Worm (Caenorhabditis elegans): ENCODE results near the gene dmsr-11.

Gene dmsr-11

ce11 chrV:6813862-6814261 lies 10.0 kb upstream of the dmsr-11 start:
- TF ChIP-seq efl-1 (optimal IDR thresholded peaks at IDR 0.05), result no peak
- TF ChIP-seq efl-1 (GFP tag; optimal IDR thresholded peaks at IDR 0.05 in 1 of 2), result peak in 1 of 2 experiments; percentile 77
- TF ChIP-seq blmp-1 (tag; optimal IDR thresholded peaks at IDR 0.05), result no peak

- TF ChIP-seq efl-1 (optimal IDR thresholded peaks at IDR 0.05) (no peak), efl-1 (GFP tag; optimal IDR thresholded peaks at IDR 0.05 in 1 of 2) (no peak), fkh-10 (GFP tag; optimal IDR thresholded peaks at IDR 0.05) (no peak), nhr-237 (tag; optimal IDR thresholded peaks at IDR 0.05) (no peak), tlp-1 (tag; optimal IDR thresholded peaks at IDR 0.05) (peak; percentile 50), elt-2 (tag; optimal IDR thresholded peaks at IDR 0.05) (peak; percentile 77), egl-27 (tag; optimal IDR thresholded peaks at IDR 0.05) (no peak), ceh-8 (GFP tag; optimal IDR thresholded peaks at IDR 0.05) (no peak)
Measured at ce11 chrV:6811863-6812262, 8.0 kb upstream of the dmsr-11 start.

- TF ChIP-seq ceh-63 (GFP tag; optimal IDR thresholded peaks at IDR 0.05) (no peak), elt-2 (tag; optimal IDR thresholded peaks at IDR 0.05) (peak; percentile 32)
Measured at ce11 chrV:6810091-6810490, 6.2 kb upstream of the dmsr-11 start.

ce11 chrV:6808962-6809361 lies 5.1 kb upstream of the dmsr-11 start, which contains the start of gene dmsr-16:
TSS of gene dmsr-16 (minus strand) at chrV:6809062.
- TF ChIP-seq mef-2 (tag; optimal IDR thresholded peaks at IDR 0.05) (no peak), nhr-12 (tag; optimal IDR thresholded peaks at IDR 0.05) (no peak), ets-5 (GFP tag; IDR thresholded peaks at IDR 0.05) (no peak), dsc-1 (tag; optimal IDR thresholded peaks at IDR 0.05) (no peak), blmp-1 (tag; optimal IDR thresholded peaks at IDR 0.05) (no peak), nhr-11 (tag; optimal IDR thresholded peaks at IDR 0.05) (no peak), ztf-11 (tag; optimal IDR thresholded peaks at IDR 0.05) (no peak), sptf-1 (tag; optimal IDR thresholded peaks at IDR 0.05) (no peak), nhr-19 (GFP tag; conservative IDR thresholded peaks at IDR 0.05) (no peak), rnt-1 (tag; optimal IDR thresholded peaks at IDR 0.05) (no peak), unc-98 (GFP tag; IDR thresholded peaks at IDR 0.05) (no peak), ceh-8 (GFP tag; optimal IDR thresholded peaks at IDR 0.05) (no peak)

ce11 chrV:6806340-6806739 lies 2.4 kb upstream of the dmsr-11 start, which contains the start of gene dmsr-12:
TSS of gene dmsr-12 (minus strand) at chrV:6806440.
- no peak for TF ChIP-seq snpc-4 (tag; optimal IDR thresholded peaks at IDR 0.05)
- no peak for TF ChIP-seq ces-1 (GFP tag; optimal IDR thresholded peaks at IDR 0.05)
- no peak for TF ChIP-seq jun-1 (tag; optimal IDR thresholded peaks at IDR 0.05)
- TF ChIP-seq xbp-1 (tag; optimal IDR thresholded peaks at IDR 0.05), result no peak
- TF ChIP-seq ztf-11 (tag; optimal IDR thresholded peaks at IDR 0.05), result no peak
- TF ChIP-seq nhr-19 (GFP tag; conservative IDR thresholded peaks at IDR 0.05), result no peak
- TF ChIP-seq ceh-88 (GFP tag; IDR thresholded peaks at IDR 0.05), result no peak
- TF ChIP-seq C04F5.9 (tag; optimal IDR thresholded peaks at IDR 0.05), result no peak
- TF ChIP-seq pqm-1 (tag; optimal IDR thresholded peaks at IDR 0.05), result no peak
- no peak for TF ChIP-seq C34B4.2 (tag; optimal IDR thresholded peaks at IDR 0.05)
- TF ChIP-seq alr-1 (tag; optimal IDR thresholded peaks at IDR 0.05; ENCODE audit: borderline replicate concordance), result no peak
- no peak for TF ChIP-seq ceh-8 (GFP tag; optimal IDR thresholded peaks at IDR 0.05)
- TF ChIP-seq lin-39 (tag; optimal IDR thresholded peaks at IDR 0.05), result no peak

- no peak for TF ChIP-seq nhr-90 (tag; optimal IDR thresholded peaks at IDR 0.05; ENCODE audit: poor library complexity)
- TF ChIP-seq vab-15 (tag; optimal IDR thresholded peaks at IDR 0.05), result no peak
- no peak for TF ChIP-seq fkh-8 (tag; optimal IDR thresholded peaks at IDR 0.05)
- TF ChIP-seq nhr-12 (tag; optimal IDR thresholded peaks at IDR 0.05), result no peak
- no peak for TF ChIP-seq grh-1 (GFP tag; IDR thresholded peaks at IDR 0.05)
- TF ChIP-seq ceh-82 (tag; optimal IDR thresholded peaks at IDR 0.05), result no peak
- no peak for TF ChIP-seq lin-13 (GFP tag; optimal IDR thresholded peaks at IDR 0.05)
- TF ChIP-seq lsy-2 (tag; optimal IDR thresholded peaks at IDR 0.05), result no peak
- TF ChIP-seq efl-1 (optimal IDR thresholded peaks at IDR 0.05), result no peak
- peak in 1 of 2 experiments; percentile 71 for TF ChIP-seq efl-1 (GFP tag; optimal IDR thresholded peaks at IDR 0.05 in 1 of 2)
Measured at ce11 chrV:6801850-6802249, 2.0 kb downstream of the dmsr-11 start, which contains the start of gene dmsr-10. TSS of gene dmsr-10 (minus strand) at chrV:6801950.
